Worm (Caenorhabditis elegans) whole organism, young adult: ENCODE measurements around the gene cki-2.

Experiments
- F23B12.7 ChIP-seq: sonication (generic microtip); optimal IDR thresholded peaks from 2 replicates; lab custom pipeline; 2017; ENCODE audit warnings: missing genetic modification characterization, mild to moderate bottlenecking, missing compliant biosample characterization, antibody characterized with exemption, moderate library complexity; ENCODE audit not compliant: insufficient read depth
- F37B4.10 ChIP-seq: fragments of 200-800 bp; sonication (Bioruptor generic); IDR thresholded peaks from 2 replicates; pipeline ENCODE4 v1.3.6; 2022; ENCODE audit warnings: missing genetic modification characterization, missing compliant biosample characterization
- F39B2.1 ChIP-seq: fragments of 200-800 bp; sonication (Bioruptor generic); IDR thresholded peaks from 2 replicates; pipeline ENCODE4 v1.3.6; 2022; ENCODE audit warnings: missing genetic modification reagents, missing genetic modification characterization, missing compliant biosample characterization
- F55B11.4 ChIP-seq: sonication (generic microtip); optimal IDR thresholded peaks from 2 replicates; lab custom pipeline; 2016; ENCODE audit warnings: missing compliant biosample characterization, missing genetic modification characterization, borderline replicate concordance; ENCODE audit not compliant: insufficient read depth
- T07F8.4 ChIP-seq: sonication (generic microtip); optimal IDR thresholded peaks from 2 replicates; lab custom pipeline; 2016; ENCODE audit warnings: mild to moderate bottlenecking, missing genetic modification characterization, moderate library complexity, missing compliant biosample characterization
- Y79H2A.3 ChIP-seq: fragments of 200-800 bp; sonication (Bioruptor generic); conservative IDR thresholded peaks from 2 replicates; pipeline ENCODE4 v1.3.6; 2022; ENCODE audit warnings: missing genetic modification reagents, missing genetic modification characterization, missing compliant biosample characterization
- ama-1 ChIP-seq, 3 experiments: fragments of 150-350 bp in 1 of 3; sonication (generic microtip) in 2 of 3; optimal IDR thresholded peaks; 2 replicates each; lab custom pipeline; 2014 to 2018; ENCODE audit warnings: missing biosample characterization in 2 of 3, missing genetic modification characterization in 2 of 3, missing genetic modification reagents in 2 of 3
- attf-5 ChIP-seq: fragments of 200-800 bp; sonication (Bioruptor generic); optimal IDR thresholded peaks from 2 replicates; lab custom pipeline; 2018; ENCODE audit warnings: mild to moderate bottlenecking, missing genetic modification characterization, missing compliant biosample characterization
- ceh-27 ChIP-seq: fragments of 200-800 bp; sonication (Bioruptor generic); optimal IDR thresholded peaks from 2 replicates; lab custom pipeline; 2018; ENCODE audit warnings: mild to moderate bottlenecking, missing genetic modification characterization, moderate library complexity, missing compliant biosample characterization
- ceh-91 ChIP-seq: fragments of 200-800 bp; sonication (Bioruptor generic); IDR thresholded peaks from 2 replicates; pipeline ENCODE4 v1.3.6; 2022; ENCODE audit warnings: missing genetic modification reagents, missing genetic modification characterization, missing compliant biosample characterization
- dox-1 ChIP-seq: fragments of 200-800 bp; sonication (Bioruptor generic); IDR thresholded peaks from 2 replicates; pipeline ENCODE4 v1.3.6; 2022; ENCODE audit warnings: missing genetic modification reagents, missing genetic modification characterization, missing compliant biosample characterization
- dpl-1 ChIP-seq: fragments of 150-350 bp; optimal IDR thresholded peaks from 2 replicates; lab custom pipeline; 2014; ENCODE audit warnings: missing biosample characterization, missing genetic modification reagents, missing genetic modification characterization
- efl-1 ChIP-seq: fragments of 150-350 bp; optimal IDR thresholded peaks from 2 replicates; lab custom pipeline; 2014; ENCODE audit warnings: missing biosample characterization, missing genetic modification reagents, missing genetic modification characterization
- egl-44 ChIP-seq: fragments of 200-800 bp; sonication (Bioruptor generic); IDR thresholded peaks from 2 replicates; pipeline ENCODE4 v1.3.6; 2022; ENCODE audit warnings: missing genetic modification reagents, missing genetic modification characterization, missing compliant biosample characterization
- ets-4 ChIP-seq: fragments of 200-800 bp; sonication (Bioruptor generic); optimal IDR thresholded peaks from 2 replicates; lab custom pipeline; 2018; ENCODE audit warnings: mild to moderate bottlenecking, missing genetic modification characterization, missing compliant biosample characterization
- fkh-3 ChIP-seq: sonication (generic microtip); optimal IDR thresholded peaks from 2 replicates; lab custom pipeline; 2016; ENCODE audit warnings: mild to moderate bottlenecking, missing genetic modification characterization, missing compliant biosample characterization
- him-1 ChIP-seq: sonication (generic microtip); optimal IDR thresholded peaks from 2 replicates; lab custom pipeline; 2016; ENCODE audit warnings: missing genotype, missing genetic modification reagents, missing genetic modification characterization, missing compliant biosample characterization
- hlh-12 ChIP-seq: sonication (generic microtip); optimal IDR thresholded peaks from 2 replicates; lab custom pipeline; 2016; ENCODE audit warnings: missing genetic modification characterization, missing compliant biosample characterization
- let-526 ChIP-seq: fragments of 200-800 bp; sonication (Bioruptor generic); IDR thresholded peaks from 2 replicates; pipeline ENCODE4 v1.3.6; 2022; ENCODE audit warnings: missing genetic modification reagents, missing genetic modification characterization, missing compliant biosample characterization
- let-607 ChIP-seq, 2 experiments: fragments of 200-800 bp in 1 of 2; sonication (Bioruptor generic) in 1 of 2; sonication (generic microtip) in 1 of 2; optimal IDR thresholded peaks; 2 replicates each; lab custom pipeline; 2016 to 2018; ENCODE audit warnings: mild to moderate bottlenecking in 2 of 2, missing compliant biosample characterization in 2 of 2, missing genetic modification characterization in 2 of 2, moderate library complexity in 2 of 2, missing genotype in 1 of 2
- lin-26 ChIP-seq: fragments of 200-800 bp; sonication (Bioruptor generic); IDR thresholded peaks from 2 replicates; pipeline ENCODE4 v1.3.6; 2022; ENCODE audit warnings: missing genetic modification reagents, missing genetic modification characterization, missing compliant biosample characterization
- lin-35 ChIP-seq, 3 experiments: fragments of 150-350 bp in 2 of 3; sonication (generic microtip) in 1 of 3; optimal IDR thresholded peaks; 2 replicates each; lab custom pipeline; 2014 to 2018; ENCODE audit warnings: missing biosample characterization in 3 of 3, missing genetic modification characterization in 3 of 3, missing genetic modification reagents in 3 of 3
- lin-40 ChIP-seq: sonication (generic microtip); optimal IDR thresholded peaks from 2 replicates; lab custom pipeline; 2016; ENCODE audit warnings: missing genetic modification characterization, mild to moderate bottlenecking, missing compliant biosample characterization, missing genotype, missing genetic modification reagents
- lin-54 ChIP-seq: fragments of 200-800 bp; sonication (Bioruptor generic); optimal IDR thresholded peaks from 2 replicates; lab custom pipeline; 2018; ENCODE audit warnings: mild to moderate bottlenecking, missing genetic modification characterization, missing compliant biosample characterization
- madf-6 ChIP-seq: fragments of 200-800 bp; sonication (Bioruptor generic); IDR thresholded peaks from 2 replicates; pipeline ENCODE4 v1.3.6; 2022; ENCODE audit warnings: missing genetic modification reagents, missing genetic modification characterization, missing compliant biosample characterization
- madf-8 ChIP-seq: fragments of 200-800 bp; sonication (Bioruptor generic); conservative IDR thresholded peaks from 2 replicates; pipeline ENCODE4 v1.3.6; 2022; ENCODE audit warnings: missing genetic modification reagents, missing genetic modification characterization, missing compliant biosample characterization
- mcd-1 ChIP-seq: fragments of 200-800 bp; sonication (Bioruptor generic); IDR thresholded peaks from 2 replicates; pipeline ENCODE4 v1.3.6; 2022; ENCODE audit warnings: missing genetic modification reagents, missing genetic modification characterization, missing compliant biosample characterization
- pbrm-1 ChIP-seq: fragments of 200-800 bp; sonication (Bioruptor generic); IDR thresholded peaks from 2 replicates; pipeline ENCODE4 v1.3.6; 2022; ENCODE audit warnings: missing genetic modification reagents, missing genetic modification characterization, missing compliant biosample characterization
- rpc-1 ChIP-seq, 2 experiments: fragments of 150-350 bp in 1 of 2; sonication (generic microtip) in 1 of 2; optimal IDR thresholded peaks; 2 replicates each; lab custom pipeline; 2014 to 2018; ENCODE audit warnings: missing biosample characterization in 1 of 2, missing genetic modification characterization in 1 of 2, missing genetic modification reagents in 1 of 2, missing genotype in 1 of 2
- sptf-2 ChIP-seq: fragments of 200-800 bp; sonication (Bioruptor generic); optimal IDR thresholded peaks from 2 replicates; lab custom pipeline; 2018; ENCODE audit warnings: mild to moderate bottlenecking, missing genetic modification characterization, missing compliant biosample characterization
- zim-3 ChIP-seq: sonication (generic microtip); optimal IDR thresholded peaks from 2 replicates; lab custom pipeline; 2017; ENCODE audit warnings: mild to moderate bottlenecking, missing genetic modification characterization, moderate library complexity, missing compliant biosample characterization
- ztf-22 ChIP-seq: fragments of 200-800 bp; sonication (Bioruptor generic); optimal IDR thresholded peaks from 2 replicates; lab custom pipeline; 2018; ENCODE audit warnings: mild to moderate bottlenecking, missing genetic modification characterization, moderate library complexity, missing compliant biosample characterization
- ztf-25 ChIP-seq: fragments of 200-800 bp; sonication (Bioruptor generic); IDR thresholded peaks from 2 replicates; pipeline ENCODE4 v1.3.6; 2022; ENCODE audit warnings: missing genetic modification reagents, missing genetic modification characterization, missing compliant biosample characterization
- ztf-26 ChIP-seq: sonication (generic microtip); optimal IDR thresholded peaks from 2 replicates; lab custom pipeline; 2017; ENCODE audit warnings: missing genetic modification characterization, missing compliant biosample characterization
- ztf-3 ChIP-seq: fragments of 200-800 bp; sonication (Bioruptor generic); optimal IDR thresholded peaks from 2 replicates; lab custom pipeline; 2018; ENCODE audit warnings: mild to moderate bottlenecking, missing genetic modification characterization, missing compliant biosample characterization

The cki-2 gene

ce11 chrII:7783467-7783959, 32.8 kb upstream of the cki-2 start, which contains the start of gene skr-17:
Gene skr-17 (plus strand): TSS chrII:7783517.
- TF ChIP-seq dpl-1 (GFP tag; lab: Kevin White, UChicago) (peak; percentile 27), Y79H2A.3 (GFP tag; lab: Robert Waterston, UW) (no peak), ztf-25 (GFP tag; lab: Robert Waterston, UW) (no peak), let-607 (tag; optimal IDR thresholded peaks at IDR 0.05; lab: Kevin White, UChicago) (no peak), dox-1 (GFP tag; lab: Robert Waterston, UW) (no peak), madf-6 (peak; percentile 42; the same call in 1 of the 2 replicates), lin-26 (no peak), sptf-2 (no peak), attf-5 (GFP tag; lab: Kevin White, UChicago) (no peak), ceh-91 (GFP tag; lab: Robert Waterston, UW) (0 out of 2 replicates have a peak, but pooled peaks have one; percentile 12), T07F8.4 (tag; lab: Kevin White, UChicago) (no peak), lin-54 (peak; percentile 11), madf-8 (GFP tag; lab: Robert Waterston, UW) (peak; percentile 13; the same call in 1 of the 2 replicates), ceh-27 (no peak), him-1 (tag; lab: Kevin White, UChicago) (peak; percentile 9), egl-44 (GFP tag; lab: Robert Waterston, UW) (no peak), efl-1 (GFP tag; lab: Kevin White, UChicago) (peak; percentile 63)

- TF ChIP-seq hlh-12 (tag; lab: Kevin White, UChicago) (no peak), fkh-3 (tag; lab: Kevin White, UChicago) (no peak), madf-6 (no peak), ztf-22 (no peak), zim-3 (tag; lab: Kevin White, UChicago) (no peak), pbrm-1 (GFP tag; lab: Robert Waterston, UW) (no peak), let-526 (GFP tag; lab: Robert Waterston, UW) (no peak), rpc-1 (optimal IDR thresholded peaks at IDR 0.05; lab: Kevin White, UChicago) (no peak), rpc-1 (tag; optimal IDR thresholded peaks at IDR 0.05; lab: Kevin White, UChicago) (no peak), lin-54 (no peak), lin-35 (GFP tag; optimal IDR thresholded peaks at IDR 0.05; lab: Kevin White, UChicago) (no peak), F55B11.4 (no peak), F39B2.1 (GFP tag; lab: Robert Waterston, UW) (no peak), F23B12.7 (tag; lab: Kevin White, UChicago) (no peak), ztf-3 (GFP tag; lab: Kevin White, UChicago) (no peak), efl-1 (GFP tag; lab: Kevin White, UChicago) (no peak), him-1 (tag; lab: Kevin White, UChicago) (no peak)
Measured at ce11 chrII:7789605-7790004, 26.7 kb upstream of the cki-2 start.

- 0 out of 2 replicates have a peak, but pooled peaks have one; percentile 8 for TF ChIP-seq mcd-1 (GFP tag; lab: Robert Waterston, UW)
- TF ChIP-seq lin-40 (tag; lab: Kevin White, UChicago), result peak; percentile 11
- peak; percentile 42 for TF ChIP-seq ztf-26 (tag; lab: Kevin White, UChicago)
- TF ChIP-seq ets-4 (GFP tag; lab: Kevin White, UChicago), result no peak
- 0 out of 2 replicates have a peak, but pooled peaks have one; percentile 18 for TF ChIP-seq F37B4.10 (GFP tag; lab: Robert Waterston, UW)
- peak; percentile 43 for TF ChIP-seq ama-1 (optimal IDR thresholded peaks at IDR 0.05; lab: Kevin White, UChicago)
- TF ChIP-seq ama-1 (GFP tag; optimal IDR thresholded peaks at IDR 0.05; lab: Kevin White, UChicago), result no peak
Measured at ce11 chrII:7790324-7790898, 25.9 kb upstream of the cki-2 start, which contains the start of gene srlf-1. Gene srlf-1 (plus strand): TSS chrII:7790591.
